Worm (Caenorhabditis elegans) whole organism, L2 larva: Measurements from ENCODE around the gene grsp-3.

Experiments
- dmd-4 ChIP-seq: sonication (generic microtip); optimal IDR thresholded peaks from 2 replicates; lab custom pipeline; 2017; ENCODE audit warnings: missing biosample characterization, missing genetic modification characterization
- lin-11 ChIP-seq: fragments of 150-350 bp; sonication (generic microtip); optimal IDR thresholded peaks from 2 replicates; lab custom pipeline; 2014; ENCODE audit warnings: missing biosample characterization, missing genetic modification characterization, inconsistent platforms, mixed read lengths
- mdl-1 ChIP-seq, 2 experiments: fragments of 150-350 bp in 1 of 2; sonication (generic microtip) in 1 of 2; optimal IDR thresholded peaks; 2 replicates each; lab custom pipeline; 2017; ENCODE audit warnings: missing biosample characterization in 2 of 2, missing genetic modification characterization in 2 of 2
- nhr-11 ChIP-seq: fragments of 150-350 bp; optimal IDR thresholded peaks from 2 replicates; lab custom pipeline; 2014; ENCODE audit warnings: missing biosample characterization, missing genetic modification characterization
- nhr-12 ChIP-seq: fragments of 150-350 bp; optimal IDR thresholded peaks from 2 replicates; lab custom pipeline; 2014; ENCODE audit warnings: missing biosample characterization, missing genetic modification characterization
- nhr-23 ChIP-seq: fragments of 150-350 bp; optimal IDR thresholded peaks from 2 replicates; lab custom pipeline; 2014; ENCODE audit warnings: missing biosample characterization, missing genetic modification reagents, missing genetic modification characterization
- snpc-4 ChIP-seq: fragments of 150-350 bp; optimal IDR thresholded peaks from 2 replicates; lab custom pipeline; 2014; ENCODE audit warnings: missing biosample characterization, missing genetic modification characterization
- ztf-11 ChIP-seq: sonication (generic microtip); optimal IDR thresholded peaks from 2 replicates; lab custom pipeline; 2017; ENCODE audit warnings: missing biosample characterization, missing genetic modification characterization

DNA sequence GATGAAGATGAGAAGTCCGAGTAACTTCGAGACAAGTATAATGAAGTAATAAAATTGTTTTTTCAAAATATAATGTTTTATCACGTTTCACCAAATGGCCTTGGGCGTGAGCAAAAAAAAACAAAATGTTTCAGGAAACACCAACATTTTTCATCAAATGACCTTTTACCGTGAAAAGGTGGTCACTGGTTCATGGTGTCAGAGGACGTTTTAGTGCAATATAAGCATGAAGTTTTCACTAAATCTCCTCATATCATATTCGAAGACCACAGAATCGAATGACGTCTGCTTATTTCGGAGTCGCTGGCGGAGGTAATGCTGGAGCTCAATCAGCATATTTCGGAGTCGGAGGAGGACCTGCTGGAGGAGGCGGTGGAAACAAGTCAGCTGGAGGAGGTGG lies 20.4 kb downstream of the grsp-3 start, which contains the start of the genes ZC477.7 and ssq-3:
- no peak for TF ChIP-seq snpc-4 (tag; lab: Kevin White, UChicago)
- TF ChIP-seq mdl-1 (tag; optimal IDR thresholded peaks at IDR 0.05; lab: Kevin White, UChicago) = no peak
- no peak for TF ChIP-seq ztf-11 (tag; lab: Kevin White, UChicago)
- no peak for TF ChIP-seq lin-11 (tag; lab: Kevin White, UChicago)
- TF ChIP-seq dmd-4 (tag; lab: Kevin White, UChicago) = no peak
- no peak for TF ChIP-seq nhr-11 (tag; lab: Kevin White, UChicago)
- TF ChIP-seq nhr-12 (tag; lab: Kevin White, UChicago) = no peak
- no peak for TF ChIP-seq nhr-23 (tag; lab: Kevin White, UChicago)
